Worm (Caenorhabditis elegans) whole organism, mixed stage, embryonic: ENCODE data around the gene Y71H2B.4.

Experiments
- blmp-1 ChIP-seq: fragments of 150-350 bp; optimal IDR thresholded peaks from 2 replicates; lab custom pipeline; 2014; ENCODE audit warnings: missing biosample characterization, missing genetic modification characterization
- ceh-39 ChIP-seq: fragments of 150-350 bp; optimal IDR thresholded peaks from 2 replicates; lab custom pipeline; 2014; ENCODE audit warnings: missing biosample characterization, missing genetic modification characterization
- ceh-83 ChIP-seq: fragments of 200-800 bp; sonication (Bioruptor generic); optimal IDR thresholded peaks from 2 replicates; lab custom pipeline; 2018; ENCODE audit warnings: mild to moderate bottlenecking, missing genetic modification characterization, missing compliant biosample characterization
- lsy-2 ChIP-seq: fragments of 150-350 bp; optimal IDR thresholded peaks from 2 replicates; lab custom pipeline; 2014; ENCODE audit warnings: missing biosample characterization, missing genetic modification characterization
- mab-5 ChIP-seq: fragments of 150-350 bp; optimal IDR thresholded peaks from 2 replicates; lab custom pipeline; 2014; ENCODE audit warnings: missing biosample characterization, missing genetic modification characterization
- nhr-28 ChIP-seq: fragments of 150-350 bp; optimal IDR thresholded peaks from 2 replicates; lab custom pipeline; 2014; ENCODE audit warnings: missing biosample characterization, missing genetic modification characterization
- nhr-76 ChIP-seq: sonication (generic microtip); optimal IDR thresholded peaks from 2 replicates; lab custom pipeline; 2017; ENCODE audit warnings: missing biosample characterization, missing genetic modification characterization
- pha-4 ChIP-seq: fragments of 150-350 bp; optimal IDR thresholded peaks from 2 replicates; lab custom pipeline; 2018; ENCODE audit warnings: missing biosample characterization, missing genetic modification reagents, missing genetic modification characterization
- snpc-4 ChIP-seq: fragments of 150-350 bp; optimal IDR thresholded peaks from 2 replicates; lab custom pipeline; 2014; ENCODE audit warnings: missing biosample characterization, missing genetic modification characterization
- unc-39 ChIP-seq: fragments of 150-350 bp; optimal IDR thresholded peaks from 2 replicates; lab custom pipeline; 2014; ENCODE audit warnings: missing biosample characterization, missing genetic modification characterization
- unc-62 ChIP-seq: fragments of 150-350 bp; optimal IDR thresholded peaks from 2 replicates; lab custom pipeline; 2014; ENCODE audit warnings: missing biosample characterization, missing genetic modification reagents, missing genetic modification characterization
- ztf-11 ChIP-seq: fragments of 150-350 bp; optimal IDR thresholded peaks from 2 replicates; lab custom pipeline; 2014; ENCODE audit warnings: missing biosample characterization, missing genetic modification characterization

- TF ChIP-seq unc-62 (no peak), nhr-76 (tag; lab: Kevin White, UChicago) (no peak), ztf-11 (no peak), snpc-4 (tag; lab: Kevin White, UChicago) (no peak), pha-4 (tag; lab: Kevin White, UChicago) (no peak), ceh-39 (tag; lab: Kevin White, UChicago) (no peak), ceh-83 (GFP tag; lab: Kevin White, UChicago) (no peak), blmp-1 (tag; lab: Kevin White, UChicago) (no peak), mab-5 (tag; lab: Kevin White, UChicago) (no peak), nhr-28 (no peak), unc-39 (no peak), lsy-2 (tag; lab: Kevin White, UChicago) (no peak)
These were observed 22.9 kb downstream of the Y71H2B.4 start for ce11 chrIII:2641659-2642058.
